Worm (Caenorhabditis elegans) whole organism, late embryonic: ENCODE results near the gene T06E4.7.

Experiments used
- ama-1 ChIP-seq: fragments of 150-350 bp; optimal IDR thresholded peaks from 2 replicates; lab custom pipeline; 2014
- ceh-6 ChIP-seq: fragments of 200-800 bp; sonication (Bioruptor generic); optimal IDR thresholded peaks from 2 replicates; lab custom pipeline; 2018; ENCODE audit warnings: mild to moderate bottlenecking, missing genetic modification characterization, missing compliant biosample characterization
- lin-11 ChIP-seq: fragments of 200-800 bp; sonication (Bioruptor generic); optimal IDR thresholded peaks from 2 replicates; lab custom pipeline; 2018; ENCODE audit warnings: mild to moderate bottlenecking, missing genetic modification characterization, missing compliant biosample characterization
- nfya-1 ChIP-seq: sonication (generic microtip); optimal IDR thresholded peaks from 2 replicates; lab custom pipeline; 2017; ENCODE audit warnings: missing genetic modification characterization, mild to moderate bottlenecking, missing compliant biosample characterization, antibody characterized with exemption, moderate library complexity
- nhr-232 ChIP-seq: sonication (generic microtip); optimal IDR thresholded peaks from 2 replicates; lab custom pipeline; 2016; ENCODE audit warnings: missing genetic modification characterization, missing compliant biosample characterization
- pha-4 ChIP-seq: fragments of 150-350 bp; optimal IDR thresholded peaks from 2 replicates; lab custom pipeline; 2018; ENCODE audit warnings: missing biosample characterization, missing genetic modification reagents, missing genetic modification characterization
- pros-1 ChIP-seq: fragments of 150-350 bp; optimal IDR thresholded peaks from 2 replicates; lab custom pipeline; 2014; ENCODE audit warnings: missing biosample characterization, missing genetic modification reagents, missing genetic modification characterization
- sox-4 ChIP-seq: sonication (generic microtip); optimal IDR thresholded peaks from 2 replicates; lab custom pipeline; 2017; ENCODE audit warnings: mild to moderate bottlenecking, missing genetic modification characterization, inconsistent platforms, missing compliant biosample characterization

- TF ChIP-seq sox-4, result no peak
- TF ChIP-seq ama-1 (lab: Kevin White, UChicago), result no peak
- no peak for TF ChIP-seq ceh-6 (GFP tag; lab: Kevin White, UChicago)
- no peak for TF ChIP-seq pha-4
- TF ChIP-seq nhr-232, result no peak
- TF ChIP-seq lin-11 (tag; lab: Kevin White, UChicago), result no peak
- TF ChIP-seq pros-1 (tag; lab: Kevin White, UChicago), result no peak
- no peak for TF ChIP-seq nfya-1
Measured at ce11 chrV:9588574-9588973, 37.6 kb upstream of the T06E4.7 start.
